Worm (Caenorhabditis elegans): Measurements from ENCODE around the gene srsx-28.

The srsx-28 gene

DNA sequence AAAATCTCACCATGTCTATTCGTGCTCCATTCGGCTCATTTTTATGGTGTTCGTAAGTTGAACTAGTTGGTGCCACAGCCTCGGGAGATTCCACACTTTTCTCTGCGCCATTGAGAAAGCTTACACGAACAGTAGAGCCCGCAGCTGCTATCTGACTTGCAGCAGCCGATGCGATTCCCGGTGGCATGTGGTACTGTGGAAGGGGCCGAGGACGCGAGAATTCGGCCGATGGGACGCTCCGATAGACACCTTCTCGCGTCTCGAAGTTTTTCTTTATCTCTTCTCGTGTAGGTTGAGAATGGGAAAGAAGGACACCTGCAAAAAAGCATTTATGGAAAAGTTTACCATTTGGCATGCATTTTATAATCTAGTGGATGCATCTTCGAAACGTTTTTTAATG lies 19.1 kb upstream of the srsx-28 start:
- no peak for TF ChIP-seq W03F9.2 (tag; optimal IDR thresholded peaks at IDR 0.05)
- TF ChIP-seq dao-5 (tag; optimal IDR thresholded peaks at IDR 0.05), result no peak
- no peak for TF ChIP-seq him-1 (tag; optimal IDR thresholded peaks at IDR 0.05)

- TF ChIP-seq him-1 (tag; optimal IDR thresholded peaks at IDR 0.05), result no peak
- TF ChIP-seq W03F9.2 (tag; optimal IDR thresholded peaks at IDR 0.05), result no peak
- TF ChIP-seq dao-5 (tag; optimal IDR thresholded peaks at IDR 0.05), result no peak
Observed at ce11 chrV:10134077-10134693, 18.2 kb upstream of the srsx-28 start, which contains the start of the genes C08B6.18, wdr-20 and C08B6.8. Gene C08B6.18 (minus strand): TSS chrV:10134127. Gene wdr-20 (minus strand): TSS chrV:10134158. Gene C08B6.8 (plus strand): TSS chrV:10134643.

DNA sequence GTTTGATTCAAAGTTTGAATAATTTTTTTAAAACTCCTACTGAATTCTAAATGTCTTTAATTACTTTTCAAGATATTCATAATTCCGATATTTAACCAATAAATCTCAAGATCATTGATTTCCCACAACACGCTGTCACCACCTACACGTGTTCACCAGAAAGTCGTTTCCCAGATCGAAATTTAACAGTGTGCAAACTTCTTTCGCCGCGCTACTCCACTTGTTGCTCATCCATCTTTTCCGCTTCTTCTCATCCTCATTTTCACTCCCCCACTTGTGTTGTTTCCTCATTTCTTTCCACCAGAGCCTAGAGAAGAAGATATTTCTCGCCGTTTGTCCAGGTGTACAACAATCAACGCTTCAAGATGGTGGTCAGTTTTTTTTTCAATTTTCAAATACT lies 6.7 kb upstream of the srsx-28 start, which contains the start of gene C51E3.9:
C51E3.9 (plus strand) TSS at position 301 of the 400 bp plus-strand sequence.
- TF ChIP-seq dao-5 (tag; optimal IDR thresholded peaks at IDR 0.05) (no peak), W03F9.2 (tag; optimal IDR thresholded peaks at IDR 0.05) (no peak), him-1 (tag; optimal IDR thresholded peaks at IDR 0.05) (no peak)

DNA sequence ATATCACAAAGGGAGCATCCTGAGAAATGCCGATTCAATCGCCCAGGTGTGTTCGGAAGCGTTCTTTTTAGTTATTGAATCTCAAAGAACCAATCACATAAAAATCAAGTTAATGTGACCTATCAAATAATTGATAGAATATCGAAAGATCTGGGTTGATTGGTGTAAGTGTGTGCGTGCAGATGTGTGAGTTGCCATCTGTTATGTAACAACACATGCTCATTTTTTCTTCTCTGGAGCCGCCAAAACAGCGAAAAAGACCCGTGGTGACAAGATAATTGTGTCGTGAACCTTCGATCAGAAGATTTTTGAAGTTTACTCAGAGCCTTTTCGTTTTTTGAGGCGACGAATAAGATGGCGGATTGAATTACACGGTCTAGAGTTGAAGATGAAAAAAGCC lies 5.6 kb upstream of the srsx-28 start:
- TF ChIP-seq dao-5 (tag; optimal IDR thresholded peaks at IDR 0.05) (no peak), him-1 (tag; optimal IDR thresholded peaks at IDR 0.05) (no peak), W03F9.2 (tag; optimal IDR thresholded peaks at IDR 0.05) (no peak)

DNA sequence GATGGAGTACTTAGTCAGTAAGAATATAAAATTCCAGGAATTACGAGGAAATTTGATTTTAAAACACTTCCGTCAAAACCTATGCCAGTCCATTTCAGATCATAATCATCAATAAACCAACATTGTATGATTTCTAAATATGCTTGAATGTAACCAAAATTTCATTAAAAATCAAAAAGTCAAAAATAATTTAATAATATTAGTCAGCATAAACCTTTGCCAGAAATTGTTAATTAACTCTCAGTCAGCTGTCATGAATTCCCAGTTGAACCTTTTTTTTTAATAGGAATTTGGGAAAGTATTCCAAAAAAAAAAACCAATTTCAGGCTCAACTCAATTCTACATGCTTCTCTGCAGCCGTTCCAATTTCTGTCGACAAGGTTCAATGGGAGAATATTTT lies 4.0 kb upstream of the srsx-28 start, which contains the start of gene srsx-26:
srsx-26 (plus strand) TSS at position 301 of the 400 bp plus-strand sequence.
- no peak for TF ChIP-seq him-1 (tag; optimal IDR thresholded peaks at IDR 0.05)
- no peak for TF ChIP-seq W03F9.2 (tag; optimal IDR thresholded peaks at IDR 0.05)
- no peak for TF ChIP-seq dao-5 (tag; optimal IDR thresholded peaks at IDR 0.05)

DNA sequence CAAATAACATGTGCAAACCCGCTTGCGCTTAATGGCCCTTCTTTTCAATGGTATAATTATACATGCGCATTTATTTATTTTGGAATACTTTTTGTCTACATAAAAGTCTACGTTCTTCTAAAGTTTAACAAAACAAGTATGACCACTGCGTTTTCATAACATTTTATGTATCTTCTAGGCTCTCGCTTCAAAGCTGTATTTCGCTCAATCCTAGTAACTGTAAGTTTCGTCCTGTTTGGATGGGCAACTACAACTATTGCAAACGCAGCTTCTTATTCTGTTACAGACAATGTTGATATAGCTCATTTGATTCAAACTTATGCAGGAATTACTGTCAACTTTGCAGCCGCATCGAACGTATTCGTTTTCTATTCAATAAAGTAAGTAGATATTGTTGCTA lies 2.6 kb upstream of the srsx-28 start, which contains the start of gene srsx-27:
srsx-27 (plus strand) TSS at position 301 of the 400 bp plus-strand sequence.
- no peak for TF ChIP-seq W03F9.2 (tag; optimal IDR thresholded peaks at IDR 0.05)
- TF ChIP-seq him-1 (tag; optimal IDR thresholded peaks at IDR 0.05), result no peak
- TF ChIP-seq dao-5 (tag; optimal IDR thresholded peaks at IDR 0.05), result no peak

- no peak for TF ChIP-seq W03F9.2 (tag; optimal IDR thresholded peaks at IDR 0.05)
- no peak for TF ChIP-seq dao-5 (tag; optimal IDR thresholded peaks at IDR 0.05)
- no peak for TF ChIP-seq him-1 (tag; optimal IDR thresholded peaks at IDR 0.05)
Observed at ce11 chrV:10153076-10153475, 698 bp downstream of the srsx-28 start.

DNA sequence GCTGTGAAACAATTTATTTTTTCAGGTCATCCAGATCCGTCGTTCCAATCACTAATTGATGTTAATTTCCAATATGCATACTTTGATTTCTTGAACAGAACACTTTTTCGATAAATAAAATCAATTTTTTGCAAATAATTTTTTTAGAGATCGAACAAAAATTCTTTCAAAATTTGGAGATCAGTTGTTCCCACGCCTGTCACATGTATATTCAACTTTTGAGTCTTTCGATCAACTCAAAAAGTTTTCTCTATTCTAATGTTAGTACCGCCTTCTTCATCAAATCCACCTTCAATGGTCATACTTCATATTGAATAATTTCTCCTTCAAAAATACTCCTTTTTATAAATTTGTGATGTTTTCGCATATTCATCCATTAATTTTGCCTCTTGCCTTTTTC lies 2.3 kb downstream of the srsx-28 start, which contains the start of gene srsx-29:
srsx-29 (plus strand) TSS at position 301 of the 400 bp plus-strand sequence.
- TF ChIP-seq W03F9.2 (tag; optimal IDR thresholded peaks at IDR 0.05) (no peak), dao-5 (tag; optimal IDR thresholded peaks at IDR 0.05) (no peak), him-1 (tag; optimal IDR thresholded peaks at IDR 0.05) (no peak)

- TF ChIP-seq dao-5 (tag; optimal IDR thresholded peaks at IDR 0.05), result no peak
- TF ChIP-seq him-1 (tag; optimal IDR thresholded peaks at IDR 0.05), result no peak
- no peak for TF ChIP-seq W03F9.2 (tag; optimal IDR thresholded peaks at IDR 0.05)
Observed at ce11 chrV:10158528-10158927, 6.2 kb downstream of the srsx-28 start, which contains the start of gene srsx-30. Gene srsx-30 (plus strand): TSS chrV:10158828.

ce11 chrV:10159972-10160371 lies 7.6 kb downstream of the srsx-28 start:
- TF ChIP-seq W03F9.2 (tag; optimal IDR thresholded peaks at IDR 0.05) (no peak), him-1 (tag; optimal IDR thresholded peaks at IDR 0.05) (no peak), dao-5 (tag; optimal IDR thresholded peaks at IDR 0.05) (no peak)

ce11 chrV:10160954-10161353 lies 8.6 kb downstream of the srsx-28 start, which contains the start of gene C51E3.10:
Gene C51E3.10 (minus strand): TSS chrV:10161134.
- TF ChIP-seq dao-5 (tag; optimal IDR thresholded peaks at IDR 0.05) (no peak), W03F9.2 (tag; optimal IDR thresholded peaks at IDR 0.05) (no peak), him-1 (tag; optimal IDR thresholded peaks at IDR 0.05) (no peak)

- no peak for TF ChIP-seq him-1 (tag; optimal IDR thresholded peaks at IDR 0.05)
- TF ChIP-seq dao-5 (tag; optimal IDR thresholded peaks at IDR 0.05), result no peak
- no peak for TF ChIP-seq W03F9.2 (tag; optimal IDR thresholded peaks at IDR 0.05)
Observed at ce11 chrV:10166368-10166767, 14.0 kb downstream of the srsx-28 start, which contains the start of gene C51E3.6. Gene C51E3.6 (minus strand): TSS chrV:10166468.

ce11 chrV:10168870-10169269 lies 16.5 kb downstream of the srsx-28 start:
- TF ChIP-seq him-1 (tag; optimal IDR thresholded peaks at IDR 0.05) (peak; percentile 93), W03F9.2 (tag; optimal IDR thresholded peaks at IDR 0.05) (no peak), dao-5 (tag; optimal IDR thresholded peaks at IDR 0.05) (no peak)

ce11 chrV:10173653-10174052 lies 21.3 kb downstream of the srsx-28 start, which contains the start of gene egl-3:
Gene egl-3 (minus strand): TSS chrV:10173753.
- TF ChIP-seq him-1 (tag; optimal IDR thresholded peaks at IDR 0.05), result no peak
- no peak for TF ChIP-seq dao-5 (tag; optimal IDR thresholded peaks at IDR 0.05)
- no peak for TF ChIP-seq W03F9.2 (tag; optimal IDR thresholded peaks at IDR 0.05)
